Fruit fly (Drosophila melanogaster) whole organism, embryonic: Measurements from ENCODE around the gene Pdcd4.

Source experiments
- Bgb ChIP-seq: fragments of 200-800 bp; sonication (Bioruptor generic); IDR thresholded peaks from 2 replicates; pipeline ENCODE4 v1.3.6; 2022; ENCODE audit warnings: missing biosample characterization, missing genetic modification characterization; ENCODE audit not compliant: partially characterized antibody
- CG10274 ChIP-seq: fragments of 200-800 bp; sonication (Bioruptor generic); optimal IDR thresholded peaks from 3 replicates; lab custom pipeline; 2017; ENCODE audit warnings: missing biosample characterization, mild to moderate bottlenecking, missing genetic modification characterization
- CG12219 ChIP-seq: fragments of 200-800 bp; sonication (Bioruptor generic); optimal IDR thresholded peaks from 3 replicates; lab custom pipeline; 2018; ENCODE audit warnings: missing biosample characterization, mild to moderate bottlenecking, missing genetic modification characterization
- CG13287 ChIP-seq: fragments of 200-800 bp; sonication (Bioruptor generic); IDR thresholded peaks from 2 replicates; pipeline ENCODE4 v1.3.6; 2022; ENCODE audit warnings: missing biosample characterization, missing genetic modification characterization; ENCODE audit not compliant: partially characterized antibody
- CG15011 ChIP-seq: fragments of 200-800 bp; sonication (Bioruptor generic); optimal IDR thresholded peaks from 3 replicates; lab custom pipeline; 2018; ENCODE audit warnings: missing biosample characterization, mild to moderate bottlenecking, missing genetic modification characterization
- CG15269 ChIP-seq: fragments of 200-800 bp; sonication (Bioruptor generic); optimal IDR thresholded peaks from 2 replicates; lab custom pipeline; 2018; ENCODE audit warnings: missing biosample characterization, mild to moderate bottlenecking, missing genetic modification characterization, moderate library complexity
- CG15696 ChIP-seq: fragments of 200-800 bp; sonication (Bioruptor generic); optimal IDR thresholded peaks from 2 replicates; lab custom pipeline; 2019; ENCODE audit warnings: missing biosample characterization, mild to moderate bottlenecking, missing genetic modification characterization, moderate library complexity
- CG16813 ChIP-seq: fragments of 200-800 bp; sonication (Bioruptor generic); IDR thresholded peaks from 3 replicates; pipeline ENCODE4 v1.3.6; 2022; ENCODE audit warnings: missing biosample characterization, missing genetic modification characterization; ENCODE audit not compliant: partially characterized antibody
- CG1832 ChIP-seq: fragments of 200-800 bp; sonication (Bioruptor generic); optimal IDR thresholded peaks from 2 replicates; lab custom pipeline; 2017; ENCODE audit warnings: missing biosample characterization, mild to moderate bottlenecking, missing genetic modification characterization, inconsistent platforms
- CG18599 ChIP-seq: fragments of 200-800 bp; sonication (Bioruptor generic); optimal IDR thresholded peaks from 3 replicates; lab custom pipeline; 2017; ENCODE audit warnings: missing biosample characterization, missing genetic modification characterization, mild to moderate bottlenecking, moderate library complexity, missing genetic modification reagents
- CG18619 ChIP-seq: fragments of 200-800 bp; sonication (Bioruptor generic); optimal IDR thresholded peaks from 3 replicates; lab custom pipeline; 2017; ENCODE audit warnings: missing biosample characterization, mild to moderate bottlenecking, missing genetic modification characterization
- CG2116 ChIP-seq: fragments of 200-800 bp; sonication (Bioruptor generic); optimal IDR thresholded peaks from 3 replicates; lab custom pipeline; 2018; ENCODE audit warnings: missing biosample characterization, mild to moderate bottlenecking, missing genetic modification characterization
- CG2129 ChIP-seq: fragments of 200-800 bp; sonication (Bioruptor generic); IDR thresholded peaks from 2 replicates; pipeline ENCODE4 v1.3.6; 2022; ENCODE audit warnings: missing biosample characterization, missing genetic modification characterization; ENCODE audit not compliant: partially characterized antibody
- CG2202 ChIP-seq: fragments of 200-800 bp; sonication (Bioruptor generic); optimal IDR thresholded peaks from 2 replicates; lab custom pipeline; 2018; ENCODE audit warnings: missing biosample characterization, mild to moderate bottlenecking, missing genetic modification characterization
- CG31365 ChIP-seq: fragments of 200-800 bp; sonication (Bioruptor generic); optimal IDR thresholded peaks from 2 replicates; lab custom pipeline; 2018; ENCODE audit warnings: missing biosample characterization, mild to moderate bottlenecking, missing genetic modification characterization
- CG31441 ChIP-seq: fragments of 200-800 bp; sonication (Bioruptor generic); IDR thresholded peaks from 2 replicates; pipeline ENCODE4 v1.3.6; 2022; ENCODE audit warnings: missing biosample characterization, missing genetic modification characterization
- CG32532 ChIP-seq: fragments of 200-800 bp; sonication (Bioruptor generic); IDR thresholded peaks from 2 replicates; pipeline ENCODE4 v1.3.6; 2022; ENCODE audit warnings: missing biosample characterization, missing genetic modification characterization
- CG3838 ChIP-seq: fragments of 200-800 bp; sonication (Bioruptor generic); optimal IDR thresholded peaks from 3 replicates; lab custom pipeline; 2016; ENCODE audit warnings: missing biosample characterization, missing genetic modification characterization
- CG7745 ChIP-seq: fragments of 200-800 bp; sonication (Bioruptor generic); optimal IDR thresholded peaks from 2 replicates; lab custom pipeline; 2018; ENCODE audit warnings: missing biosample characterization, mild to moderate bottlenecking, missing genetic modification characterization, moderate library complexity
- CG9932 ChIP-seq: fragments of 200-800 bp; sonication (Bioruptor generic); IDR thresholded peaks from 2 replicates; pipeline ENCODE4 v1.3.6; 2022; ENCODE audit warnings: missing biosample characterization, missing genetic modification characterization
- Dek ChIP-seq: fragments of 200-800 bp; sonication (Bioruptor generic); optimal IDR thresholded peaks from 3 replicates; lab custom pipeline; 2019; ENCODE audit warnings: missing biosample characterization, mild to moderate bottlenecking, missing genetic modification characterization, moderate library complexity
- Dip3 ChIP-seq: fragments of 200-800 bp; sonication (Bioruptor generic); optimal IDR thresholded peaks from 3 replicates; lab custom pipeline; 2016; ENCODE audit warnings: missing biosample characterization, missing genetic modification characterization
- Elba2 ChIP-seq: fragments of 200-800 bp; sonication (Bioruptor generic); optimal IDR thresholded peaks from 3 replicates; lab custom pipeline; 2016; ENCODE audit warnings: missing biosample characterization, missing genetic modification characterization
- Hey ChIP-seq: fragments of 200-800 bp; sonication (Bioruptor generic); optimal IDR thresholded peaks from 3 replicates; lab custom pipeline; 2018; ENCODE audit warnings: missing biosample characterization, mild to moderate bottlenecking, missing genetic modification characterization
- HmgZ ChIP-seq: fragments of 200-800 bp; sonication (Bioruptor generic); optimal IDR thresholded peaks from 2 replicates; lab custom pipeline; 2018; ENCODE audit warnings: missing biosample characterization, mild to moderate bottlenecking, missing genetic modification characterization
- Hsf ChIP-seq: fragments of 200-800 bp; sonication (Bioruptor generic); optimal IDR thresholded peaks from 3 replicates; lab custom pipeline; 2016; ENCODE audit warnings: missing biosample characterization, missing genetic modification characterization
- MESR4 ChIP-seq: fragments of 200-800 bp; sonication (Bioruptor generic); optimal IDR thresholded peaks from 2 replicates; lab custom pipeline; 2018; ENCODE audit warnings: missing biosample characterization, mild to moderate bottlenecking, missing genetic modification characterization, moderate library complexity
- Med ChIP-seq: fragments of 200-800 bp; sonication (Bioruptor generic); peaks from one replicate; lab custom pipeline; 2016; ENCODE audit warnings: missing biosample characterization, missing genetic modification characterization, mild to moderate bottlenecking, inconsistent platforms, moderate library complexity
- Meics ChIP-seq: fragments of 200-800 bp; sonication (Bioruptor generic); optimal IDR thresholded peaks from 2 replicates; lab custom pipeline; 2017; ENCODE audit warnings: missing biosample characterization, mild to moderate bottlenecking, missing genetic modification characterization
- Oli ChIP-seq: fragments of 200-800 bp; sonication (Bioruptor generic); optimal IDR thresholded peaks from 2 replicates; lab custom pipeline; 2018; ENCODE audit warnings: missing biosample characterization, mild to moderate bottlenecking, missing genetic modification characterization, moderate library complexity
- Pdp1 ChIP-seq, 2 experiments: fragments of 200-800 bp; sonication (Bioruptor generic); optimal IDR thresholded peaks; 3 replicates each; lab custom pipeline; 2016; ENCODE audit warnings: missing biosample characterization in 2 of 2, missing genetic modification characterization in 2 of 2, mild to moderate bottlenecking in 1 of 2, moderate library complexity in 1 of 2
- Ptx1 ChIP-seq: fragments of 200-800 bp; sonication (Bioruptor generic); IDR thresholded peaks from 2 replicates; pipeline ENCODE4 v1.3.6; 2022; ENCODE audit warnings: missing biosample characterization, missing genetic modification characterization
- Ravus ChIP-seq: fragments of 200-800 bp; sonication (Bioruptor generic); IDR thresholded peaks from 2 replicates; pipeline ENCODE4 v1.3.6; 2022; ENCODE audit warnings: missing biosample characterization, missing genetic modification characterization
- ato ChIP-seq: fragments of 200-800 bp; sonication (Bioruptor generic); IDR thresholded peaks from 2 replicates; pipeline ENCODE4 v1.3.6; 2022; ENCODE audit warnings: missing biosample characterization, missing genetic modification characterization; ENCODE audit not compliant: partially characterized antibody
- bsh ChIP-seq, 2 experiments: fragments of 200-800 bp; sonication (Bioruptor generic); optimal IDR thresholded peaks; 2 replicates each; lab custom pipeline; 2017 to 2018; ENCODE audit warnings: mild to moderate bottlenecking in 2 of 2, missing biosample characterization in 2 of 2, missing genetic modification characterization in 2 of 2, moderate library complexity in 1 of 2
- cad ChIP-seq: fragments of >200 bp; optimal IDR thresholded peaks from 2 replicates; lab custom pipeline; 2017; ENCODE audit warnings: missing biosample characterization, missing genetic modification characterization
- crol ChIP-seq: fragments of 200-800 bp; sonication (Bioruptor generic); IDR thresholded peaks from 2 replicates; pipeline ENCODE4 v1.3.6; 2022; ENCODE audit warnings: missing biosample characterization, missing genetic modification characterization
- danr ChIP-seq: fragments of 200-800 bp; sonication (Bioruptor generic); IDR thresholded peaks from 2 replicates; pipeline ENCODE4 v1.3.6; 2022; ENCODE audit warnings: missing biosample characterization, missing genetic modification characterization
- dysf ChIP-seq: fragments of 200-800 bp; sonication (Bioruptor generic); IDR thresholded peaks from 3 replicates; pipeline ENCODE4 v1.3.6; 2022; ENCODE audit warnings: missing biosample characterization, missing genetic modification characterization
- eyg ChIP-seq: fragments of 200-800 bp; sonication (Bioruptor generic); optimal IDR thresholded peaks from 3 replicates; lab custom pipeline; 2016; ENCODE audit warnings: missing biosample characterization, missing genetic modification characterization
- gcm ChIP-seq: fragments of 200-800 bp; sonication (Bioruptor generic); optimal IDR thresholded peaks from 2 replicates; lab custom pipeline; 2019; ENCODE audit warnings: missing biosample characterization, mild to moderate bottlenecking, missing genetic modification characterization, moderate library complexity
- grau ChIP-seq: fragments of 200-800 bp; optimal IDR thresholded peaks from 3 replicates; lab custom pipeline; 2019; ENCODE audit warnings: missing biosample characterization, mild to moderate bottlenecking, missing genetic modification characterization, moderate library complexity
- h ChIP-seq: fragments of >200 bp; optimal IDR thresholded peaks from 2 replicates; lab custom pipeline; 2017
- lov ChIP-seq, 2 experiments: fragments of 200-800 bp in 1 of 2; fragments of >200 bp in 1 of 2; sonication (Bioruptor generic) in 1 of 2; IDR thresholded peaks in 1 of 2; optimal IDR thresholded peaks in 1 of 2; 2 replicates in 1 of 2; 3 replicates in 1 of 2; pipeline versions ENCODE4 v1.3.6 to Lab custom; 2017 to 2022; ENCODE audit warnings: missing biosample characterization in 1 of 2, missing genetic modification characterization in 1 of 2
- org-1 ChIP-seq: fragments of 200-800 bp; sonication (Bioruptor generic); optimal IDR thresholded peaks from 2 replicates; lab custom pipeline; 2017; ENCODE audit warnings: missing biosample characterization, missing genetic modification characterization
- pzg ChIP-seq: fragments of 200-800 bp; sonication (Bioruptor generic); optimal IDR thresholded peaks from 3 replicates; lab custom pipeline; 2018; ENCODE audit warnings: missing biosample characterization, mild to moderate bottlenecking, missing genetic modification characterization, moderate library complexity
- sd ChIP-seq: fragments of 200-800 bp; sonication (Bioruptor generic); optimal IDR thresholded peaks from 3 replicates; lab custom pipeline; 2018; ENCODE audit warnings: missing biosample characterization, mild to moderate bottlenecking, missing genetic modification characterization, moderate library complexity
- trh ChIP-seq: fragments of 200-800 bp; sonication (Bioruptor generic); optimal IDR thresholded peaks from 2 replicates; lab custom pipeline; 2016; ENCODE audit warnings: missing biosample characterization, missing genetic modification characterization
- vnd ChIP-seq: fragments of 200-800 bp; sonication (Bioruptor generic); IDR thresholded peaks from 3 replicates; pipeline ENCODE4 v1.3.6; 2022; ENCODE audit warnings: missing biosample characterization, missing genetic modification characterization; ENCODE audit not compliant: partially characterized antibody

Gene Pdcd4

dm6 chrX:13756776-13757312 is 1.6 kb upstream of the Pdcd4 start, which contains the start of the genes CG32625 and Rtc1 (continued):
- TF ChIP-seq Pdp1 (GFP tag; optimal IDR thresholded peaks at IDR 0.05; lab: Kevin White, UChicago) (peak in 1 of 2 experiments; percentile 4), lov (optimal IDR thresholded peaks at IDR 0.05; lab: Kevin White, UChicago) (no peak), lov (GFP tag; IDR thresholded peaks at IDR 0.05; lab: Robert Waterston, UW) (no peak), CG31365 (tag; lab: Kevin White, UChicago) (no peak), Ravus (no peak), CG10274 (GFP tag; lab: Kevin White, UChicago) (peak; percentile 8), CG16813 (GFP tag; lab: Robert Waterston, UW) (peak; percentile 59; the same call in 2 of the 3 replicates), Med (peak; percentile 69), CG15011 (GFP tag; lab: Kevin White, UChicago) (no peak), CG3838 (GFP tag; lab: Kevin White, UChicago) (no peak), grau (peak; percentile 61), h (lab: Kevin White, UChicago) (no peak), Meics (GFP tag; lab: Kevin White, UChicago) (peak; percentile 49), Dek (peak; percentile 25), CG12219 (GFP tag; lab: Kevin White, UChicago) (no peak), CG15696 (tag; lab: Kevin White, UChicago) (peak; percentile 61), dysf (GFP tag; lab: Robert Waterston, UW) (peak; percentile 51), HmgZ (tag; lab: Kevin White, UChicago) (peak; percentile 38), Hey (no peak), org-1 (GFP tag; lab: Kevin White, UChicago) (no peak), pzg (GFP tag; lab: Kevin White, UChicago) (peak; percentile 53), CG32532 (GFP tag; lab: Robert Waterston, UW) (peak; percentile 61), trh (GFP tag; lab: Kevin White, UChicago) (no peak), Dip3 (peak; percentile 21), vnd (GFP tag; lab: Robert Waterston, UW) (0 out of 3 replicates have a peak, but pooled peaks have one; percentile 12), danr (GFP tag; lab: Robert Waterston, UW) (no peak), CG18619 (GFP tag; lab: Kevin White, UChicago) (no peak), crol (no peak), CG31441 (GFP tag; lab: Robert Waterston, UW) (peak; percentile 39; the same call in 1 of the 2 replicates), CG18599 (GFP tag; lab: Kevin White, UChicago) (peak; percentile 54), Elba2 (GFP tag; lab: Kevin White, UChicago) (no peak), Ptx1 (GFP tag; lab: Robert Waterston, UW) (peak; percentile 42), Bgb (GFP tag; lab: Robert Waterston, UW) (peak; percentile 52), sd (tag; lab: Kevin White, UChicago) (peak; percentile 68), ato (GFP tag; lab: Robert Waterston, UW) (no peak; the same call in 1 of the 2 replicates), MESR4 (GFP tag; lab: Kevin White, UChicago) (peak; percentile 29), CG2116 (GFP tag; lab: Kevin White, UChicago) (peak; percentile 43), CG15269 (peak; percentile 68), CG2129 (0 out of 2 replicates have a peak, but pooled peaks have one; percentile 20), CG7745 (tag; lab: Kevin White, UChicago) (no peak), Hsf (peak; percentile 28), CG13287 (GFP tag; lab: Robert Waterston, UW) (peak; percentile 73), eyg (GFP tag; lab: Kevin White, UChicago) (no peak), gcm (GFP tag; lab: Kevin White, UChicago) (peak; percentile 35), cad (GFP tag; lab: Kevin White, UChicago) (no peak), CG2202 (tag; lab: Kevin White, UChicago) (no peak), Oli (tag; lab: Kevin White, UChicago) (peak; percentile 17), CG9932 (GFP tag; lab: Robert Waterston, UW) (peak; percentile 69), CG1832 (no peak), bsh (GFP tag; optimal IDR thresholded peaks at IDR 0.05; lab: Kevin White, UChicago) (peak in 1 of 2 experiments; percentile 49)
